Fruit fly (Drosophila melanogaster) whole organism, embryonic: ENCODE data around the gene Mfe2.
A peak's percentile ranks its signal among the peaks of the same experiment; 100 is the strongest.

ENCODE experiments used
- Antp ChIP-seq: fragments of 200-800 bp; sonication (Bioruptor generic); optimal IDR thresholded peaks from 3 replicates; lab custom pipeline; 2016; ENCODE audit warnings: missing biosample characterization, missing genetic modification characterization
- B-H1 ChIP-seq: fragments of 200-800 bp; sonication (Bioruptor generic); IDR thresholded peaks from 3 replicates; pipeline ENCODE4 v1.3.6; 2022; ENCODE audit warnings: missing biosample characterization, missing genetic modification characterization
- Bdp1 ChIP-seq: fragments of 200-800 bp; sonication (Bioruptor generic); optimal IDR thresholded peaks from 3 replicates; lab custom pipeline; 2016; ENCODE audit warnings: missing biosample characterization, missing genetic modification characterization
- Bgb ChIP-seq: fragments of 200-800 bp; sonication (Bioruptor generic); IDR thresholded peaks from 2 replicates; pipeline ENCODE4 v1.3.6; 2022; ENCODE audit warnings: missing biosample characterization, missing genetic modification characterization; ENCODE audit not compliant: partially characterized antibody
- CG10959 ChIP-seq: fragments of 200-800 bp; sonication (Bioruptor generic); IDR thresholded peaks from 2 replicates; pipeline ENCODE4 v1.3.6; 2022; ENCODE audit warnings: missing biosample characterization, missing genetic modification characterization
- CG11093 ChIP-seq: fragments of 200-800 bp; sonication (Bioruptor generic); IDR thresholded peaks from 3 replicates; pipeline ENCODE4 v1.3.6; 2022; ENCODE audit warnings: missing biosample characterization, missing genetic modification characterization
- CG11696 ChIP-seq: fragments of 200-800 bp; sonication (Bioruptor generic); IDR thresholded peaks from 2 replicates; pipeline ENCODE4 v1.3.6; 2022; ENCODE audit warnings: missing biosample characterization, missing genetic modification characterization
- CG12744 ChIP-seq: fragments of 200-800 bp; sonication (Bioruptor generic); optimal IDR thresholded peaks from 2 replicates; lab custom pipeline; 2016; ENCODE audit warnings: missing biosample characterization, missing genetic modification characterization
- CG14860 ChIP-seq: fragments of 200-800 bp; sonication (Bioruptor generic); IDR thresholded peaks from 3 replicates; pipeline ENCODE4 v1.3.6; 2022; ENCODE audit warnings: missing biosample characterization, missing genetic modification characterization; ENCODE audit not compliant: partially characterized antibody
- CG15011 ChIP-seq: fragments of 200-800 bp; sonication (Bioruptor generic); optimal IDR thresholded peaks from 3 replicates; lab custom pipeline; 2018; ENCODE audit warnings: missing biosample characterization, mild to moderate bottlenecking, missing genetic modification characterization
- CG1647 ChIP-seq: fragments of 200-800 bp; sonication (Bioruptor generic); optimal IDR thresholded peaks from 3 replicates; lab custom pipeline; 2016; ENCODE audit warnings: missing biosample characterization, missing genetic modification characterization
- CG17802 ChIP-seq: fragments of 200-800 bp; sonication (Bioruptor generic); optimal IDR thresholded peaks from 2 replicates; lab custom pipeline; 2018; ENCODE audit warnings: missing biosample characterization, mild to moderate bottlenecking, missing genetic modification characterization, moderate library complexity
- CG18262 ChIP-seq: fragments of 200-800 bp; optimal IDR thresholded peaks from 3 replicates; lab custom pipeline; 2019; ENCODE audit warnings: missing biosample characterization, mild to moderate bottlenecking, missing genetic modification characterization, moderate library complexity
- CG2116 ChIP-seq: fragments of 200-800 bp; sonication (Bioruptor generic); optimal IDR thresholded peaks from 3 replicates; lab custom pipeline; 2018; ENCODE audit warnings: missing biosample characterization, mild to moderate bottlenecking, missing genetic modification characterization
- CG2889 ChIP-seq: fragments of 200-800 bp; sonication (Bioruptor generic); IDR thresholded peaks from 3 replicates; pipeline ENCODE4 v1.3.6; 2022; ENCODE audit warnings: missing biosample characterization, missing genetic modification characterization
- CG43689 ChIP-seq: fragments of 200-800 bp; sonication (Bioruptor generic); IDR thresholded peaks from 2 replicates; pipeline ENCODE4 v1.3.6; 2022; ENCODE audit warnings: missing biosample characterization, missing genetic modification characterization
- CG4820 ChIP-seq: fragments of 200-800 bp; sonication (Bioruptor generic); optimal IDR thresholded peaks from 3 replicates; lab custom pipeline; 2016; ENCODE audit warnings: missing biosample characterization, missing genetic modification characterization
- CG7357 ChIP-seq: fragments of 200-800 bp; sonication (Bioruptor generic); IDR thresholded peaks from 3 replicates; pipeline ENCODE4 v1.3.6; 2022; ENCODE audit warnings: missing biosample characterization, missing genetic modification characterization
- CG8944 ChIP-seq: fragments of 200-800 bp; sonication (Bioruptor generic); optimal IDR thresholded peaks from 3 replicates; lab custom pipeline; 2016; ENCODE audit warnings: missing biosample characterization, missing genetic modification characterization
- Dip3 ChIP-seq: fragments of 200-800 bp; sonication (Bioruptor generic); optimal IDR thresholded peaks from 3 replicates; lab custom pipeline; 2016; ENCODE audit warnings: missing biosample characterization, missing genetic modification characterization
- ERR ChIP-seq: fragments of 200-800 bp; sonication (Bioruptor generic); optimal IDR thresholded peaks from 2 replicates; lab custom pipeline; 2016; ENCODE audit warnings: missing biosample characterization, missing genetic modification characterization
- Hr78 ChIP-seq, 2 experiments: fragments of 200-800 bp in 1 of 2; fragments of >200 bp in 1 of 2; sonication (Bioruptor generic) in 1 of 2; optimal IDR thresholded peaks; 2 replicates each; lab custom pipeline; 2017 to 2019; ENCODE audit warnings: missing biosample characterization in 2 of 2, missing genetic modification characterization in 2 of 2, mild to moderate bottlenecking in 1 of 2, moderate library complexity in 1 of 2
- NFAT ChIP-seq: fragments of 200-800 bp; sonication (Bioruptor generic); IDR thresholded peaks from 2 replicates; pipeline ENCODE4 v1.3.6; 2022; ENCODE audit warnings: missing biosample characterization, missing genetic modification characterization
- NK7.1 ChIP-seq: fragments of 200-800 bp; sonication (Bioruptor generic); optimal IDR thresholded peaks from 3 replicates; lab custom pipeline; 2016; ENCODE audit warnings: missing biosample characterization, missing genetic modification characterization
- Nf-YA ChIP-seq: fragments of 200-800 bp; sonication (Bioruptor generic); IDR thresholded peaks from 2 replicates; pipeline ENCODE4 v1.3.6; 2022; ENCODE audit warnings: missing biosample characterization, missing genetic modification characterization
- Rx ChIP-seq: fragments of 200-800 bp; sonication (Bioruptor generic); IDR thresholded peaks from 2 replicates; pipeline ENCODE4 v1.3.6; 2022; ENCODE audit warnings: missing biosample characterization, missing genetic modification characterization
- Scr ChIP-seq: fragments of 200-800 bp; sonication (Bioruptor generic); IDR thresholded peaks from 2 replicates; pipeline ENCODE4 v1.3.6; 2022; ENCODE audit warnings: missing biosample characterization, missing genetic modification characterization; ENCODE audit not compliant: partially characterized antibody
- Six4 ChIP-seq: fragments of 200-800 bp; sonication (Bioruptor generic); optimal IDR thresholded peaks from 2 replicates; lab custom pipeline; 2016; ENCODE audit warnings: missing biosample characterization, missing genetic modification characterization
- YL-1 ChIP-seq: fragments of 200-800 bp; sonication (Bioruptor generic); optimal IDR thresholded peaks from 3 replicates; lab custom pipeline; 2017; ENCODE audit warnings: missing biosample characterization, mild to moderate bottlenecking, missing genetic modification characterization
- aop ChIP-seq: fragments of 200-800 bp; sonication (Bioruptor generic); IDR thresholded peaks from 2 replicates; pipeline ENCODE4 v1.3.6; 2022; ENCODE audit warnings: missing biosample characterization, missing genetic modification characterization
- ap ChIP-seq: fragments of 200-800 bp; sonication (Bioruptor generic); IDR thresholded peaks from 2 replicates; pipeline ENCODE4 v1.3.6; 2022; ENCODE audit warnings: missing biosample characterization, missing genetic modification characterization
- ato ChIP-seq: fragments of 200-800 bp; sonication (Bioruptor generic); IDR thresholded peaks from 2 replicates; pipeline ENCODE4 v1.3.6; 2022; ENCODE audit warnings: missing biosample characterization, missing genetic modification characterization; ENCODE audit not compliant: partially characterized antibody
- da ChIP-seq: fragments of 200-800 bp; sonication (Bioruptor generic); optimal IDR thresholded peaks from 2 replicates; lab custom pipeline; 2016; ENCODE audit warnings: missing biosample characterization, missing genetic modification characterization
- dpn ChIP-seq, 2 experiments: fragments of 200-800 bp; sonication (Bioruptor generic); optimal IDR thresholded peaks; 3 replicates each; lab custom pipeline; 2016; ENCODE audit warnings: missing biosample characterization in 2 of 2, missing genetic modification characterization in 2 of 2
- esg ChIP-seq: fragments of 200-800 bp; sonication (Bioruptor generic); conservative IDR thresholded peaks from 2 replicates; pipeline ENCODE4 v1.3.6; 2022; ENCODE audit warnings: missing biosample characterization, missing genetic modification characterization
- eyg ChIP-seq: fragments of 200-800 bp; sonication (Bioruptor generic); optimal IDR thresholded peaks from 3 replicates; lab custom pipeline; 2016; ENCODE audit warnings: missing biosample characterization, missing genetic modification characterization
- gfzf ChIP-seq: fragments of 200-800 bp; sonication (Bioruptor generic); optimal IDR thresholded peaks from 2 replicates; lab custom pipeline; 2016; ENCODE audit warnings: missing biosample characterization, mild to moderate bottlenecking, missing genetic modification characterization, moderate library complexity
- gsb-n ChIP-seq: fragments of 200-800 bp; sonication (Bioruptor generic); optimal IDR thresholded peaks from 3 replicates; lab custom pipeline; 2018; ENCODE audit warnings: missing biosample characterization, mild to moderate bottlenecking, missing genetic modification characterization
- h ChIP-seq: fragments of >200 bp; optimal IDR thresholded peaks from 2 replicates; lab custom pipeline; 2017
- ham ChIP-seq: fragments of 200-800 bp; sonication (Bioruptor generic); IDR thresholded peaks from 2 replicates; pipeline ENCODE4 v1.3.6; 2022; ENCODE audit warnings: missing biosample characterization, missing genetic modification characterization
- kay ChIP-seq: fragments of 200-800 bp; sonication (Bioruptor generic); optimal IDR thresholded peaks from 2 replicates; lab custom pipeline; 2016; ENCODE audit warnings: missing biosample characterization, missing genetic modification characterization
- lov ChIP-seq, 2 experiments: fragments of 200-800 bp in 1 of 2; fragments of >200 bp in 1 of 2; sonication (Bioruptor generic) in 1 of 2; IDR thresholded peaks in 1 of 2; optimal IDR thresholded peaks in 1 of 2; 2 replicates in 1 of 2; 3 replicates in 1 of 2; pipeline versions ENCODE4 v1.3.6 to Lab custom; 2017 to 2022; ENCODE audit warnings: missing biosample characterization in 1 of 2, missing genetic modification characterization in 1 of 2
- prd ChIP-seq, 3 experiments: fragments of >200 bp in 2 of 3; fragments of 200-800 bp in 1 of 3; sonication (Bioruptor generic) in 1 of 3; optimal IDR thresholded peaks in 2 of 3; IDR thresholded peaks in 1 of 3; 2 replicates in 2 of 3; 3 replicates in 1 of 3; pipeline versions ENCODE4 v1.3.6 to Lab custom; 2017 to 2022; ENCODE audit warnings: missing biosample characterization in 1 of 3, missing genetic modification characterization in 1 of 3
- row ChIP-seq: fragments of 200-800 bp; sonication (Bioruptor generic); IDR thresholded peaks from 3 replicates; pipeline ENCODE4 v1.3.6; 2022; ENCODE audit warnings: missing biosample characterization, missing genetic modification characterization
- schlank ChIP-seq: fragments of 200-800 bp; sonication (Bioruptor generic); optimal IDR thresholded peaks from 2 replicates; lab custom pipeline; 2018; ENCODE audit warnings: missing biosample characterization, mild to moderate bottlenecking, missing genetic modification characterization
- sna ChIP-seq: fragments of 200-800 bp; sonication (Bioruptor generic); IDR thresholded peaks from 2 replicates; pipeline ENCODE4 v1.3.6; 2022; ENCODE audit warnings: missing biosample characterization, missing genetic modification characterization; ENCODE audit not compliant: partially characterized antibody
- tio ChIP-seq: fragments of 200-800 bp; sonication (Bioruptor generic); optimal IDR thresholded peaks from 2 replicates; lab custom pipeline; 2017; ENCODE audit warnings: missing biosample characterization, missing genetic modification characterization, inconsistent platforms
- unpg ChIP-seq: fragments of 200-800 bp; sonication (Bioruptor generic); optimal IDR thresholded peaks from 3 replicates; lab custom pipeline; 2018; ENCODE audit warnings: missing biosample characterization, mild to moderate bottlenecking, missing genetic modification characterization, moderate library complexity
- wdn ChIP-seq: fragments of 200-800 bp; sonication (Bioruptor generic); IDR thresholded peaks from 2 replicates; pipeline ENCODE4 v1.3.6; 2022; ENCODE audit warnings: missing biosample characterization, missing genetic modification characterization
- zen2 ChIP-seq: fragments of 200-800 bp; sonication (Bioruptor generic); IDR thresholded peaks from 3 replicates; pipeline ENCODE4 v1.3.6; 2022; ENCODE audit warnings: missing biosample characterization, missing genetic modification characterization; ENCODE audit not compliant: partially characterized antibody

Gene Mfe2

DNA sequence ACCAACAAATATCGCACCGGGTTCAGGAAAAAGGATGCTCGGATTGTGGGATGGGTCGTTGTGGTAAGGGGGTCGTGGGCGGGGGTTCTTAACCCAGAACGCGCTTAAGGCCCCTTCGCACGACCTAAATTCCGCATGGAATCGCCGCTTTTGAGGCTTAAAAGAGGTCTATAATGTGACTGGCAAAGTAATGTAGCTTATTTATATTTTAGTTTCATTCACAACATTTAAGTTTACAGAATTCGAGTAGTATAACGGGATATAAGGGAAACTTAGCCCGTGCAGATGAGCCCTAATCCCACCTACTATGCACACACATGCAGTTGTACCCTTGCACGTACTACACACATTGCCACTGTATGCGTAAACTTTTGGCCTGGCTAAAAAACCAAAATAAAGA lies 8.0 kb downstream of the Mfe2 start (continued):
- TF ChIP-seq lov (optimal IDR thresholded peaks at IDR 0.05; lab: Kevin White, UChicago) (no peak), lov (GFP tag; IDR thresholded peaks at IDR 0.05; lab: Robert Waterston, UW) (peak; percentile 56; the same call in 1 of the 3 replicates), prd (optimal IDR thresholded peaks at IDR 0.05; lab: Kevin White, UChicago) (no peak), prd (GFP tag; IDR thresholded peaks at IDR 0.05; lab: Robert Waterston, UW) (peak; percentile 86), CG12744 (GFP tag; lab: Kevin White, UChicago) (peak; percentile 15), Hr78 (GFP tag; optimal IDR thresholded peaks at IDR 0.05; lab: Kevin White, UChicago) (no peak), row (GFP tag; lab: Robert Waterston, UW) (peak; percentile 87), NFAT (GFP tag; lab: Robert Waterston, UW) (peak; percentile 59), CG15011 (peak; percentile 76), ERR (no peak), CG43689 (GFP tag; lab: Robert Waterston, UW) (peak; percentile 45; the same call in 1 of the 2 replicates), CG11093 (peak; percentile 59; the same call in 2 of the 3 replicates), CG11696 (GFP tag; lab: Robert Waterston, UW) (peak; percentile 62), CG14860 (no peak), Scr (no peak), Nf-YA (GFP tag; lab: Robert Waterston, UW) (peak; percentile 55; the same call in 1 of the 2 replicates), eyg (no peak), Antp (GFP tag; lab: Kevin White, UChicago) (peak; percentile 54), wdn (peak; percentile 76), Rx (GFP tag; lab: Robert Waterston, UW) (peak; percentile 82), Six4 (GFP tag; lab: Kevin White, UChicago) (peak; percentile 67), CG8944 (GFP tag; lab: Kevin White, UChicago) (peak; percentile 11), NK7.1 (no peak), Bgb (GFP tag; lab: Robert Waterston, UW) (no peak), CG2889 (GFP tag; lab: Robert Waterston, UW) (peak; percentile 72; the same call in 2 of the 3 replicates), YL-1 (peak; percentile 51), kay (GFP tag; lab: Kevin White, UChicago) (no peak), schlank (peak; percentile 46), CG18262 (peak; percentile 90), zen2 (GFP tag; lab: Robert Waterston, UW) (no peak), Dip3 (GFP tag; lab: Kevin White, UChicago) (peak; percentile 7), sna (GFP tag; lab: Robert Waterston, UW) (no peak), CG1647 (peak; percentile 51), ham (0 out of 2 replicates have a peak, but pooled peaks have one; percentile 44), h (lab: Kevin White, UChicago) (no peak), tio (GFP tag; lab: Kevin White, UChicago) (no peak), da (GFP tag; lab: Kevin White, UChicago) (no peak), Bdp1 (GFP tag; lab: Kevin White, UChicago) (peak; percentile 40), aop (GFP tag; lab: Robert Waterston, UW) (no peak), dpn (GFP tag; optimal IDR thresholded peaks at IDR 0.05; lab: Kevin White, UChicago) (peak; percentile 13 to 66), CG17802 (tag; lab: Kevin White, UChicago) (peak; percentile 54), CG2116 (GFP tag; lab: Kevin White, UChicago) (peak; percentile 11), B-H1 (peak; percentile 65), esg (peak; percentile 66), CG4820 (GFP tag; lab: Kevin White, UChicago) (peak; percentile 71), gfzf (GFP tag; lab: Kevin White, UChicago) (no peak), ato (no peak), unpg (GFP tag; lab: Kevin White, UChicago) (peak; percentile 89), CG10959 (GFP tag; lab: Robert Waterston, UW) (peak; percentile 78), gsb-n (tag; lab: Kevin White, UChicago) (peak; percentile 84), ap (GFP tag; lab: Robert Waterston, UW) (peak; percentile 73; the same call in 1 of the 2 replicates), CG7357 (GFP tag; lab: Robert Waterston, UW) (peak; percentile 68; the same call in 2 of the 3 replicates)
